In genomic region chrX:3613665-3614064, ce11 we compare ENCODE assay signal across 6 worm cellular contexts.
TF ChIP-seq lines count a peak whose summit lies in the region.

No protein-coding gene starts in this region.

TF ChIP-seq in whole organism, L1 larva, 84 proteins besides CTCF, POLR2A, EP300 and RAD21:
- TF ChIP-seq pqm-1 (tag; optimal IDR thresholded peaks at IDR 0.05; lab: Kevin White, UChicago) (peak; percentile 49), egl-13 (tag; optimal IDR thresholded peaks at IDR 0.05; lab: Kevin White, UChicago) (no peak), nhr-90 (tag; optimal IDR thresholded peaks at IDR 0.05; lab: Kevin White, UChicago; ENCODE audit: poor library complexity) (no peak), efl-1 (optimal IDR thresholded peaks at IDR 0.05; lab: Kevin White, UChicago) (no peak), efl-1 (GFP tag; optimal IDR thresholded peaks at IDR 0.05 in 1 of 2; lab: Kevin White, UChicago) (peak in 1 of 2 experiments; percentile 67), ceh-63 (GFP tag; optimal IDR thresholded peaks at IDR 0.05; lab: Kevin White, UChicago) (no peak), lin-35 (GFP tag; optimal IDR thresholded peaks at IDR 0.05; lab: Kevin White, UChicago) (peak in 1 of 2 experiments; percentile 29), elt-2 (tag; optimal IDR thresholded peaks at IDR 0.05; lab: Kevin White, UChicago) (peak; percentile 70)
TF ChIP-seq in whole organism, L1 larva: peak in this region for 4.

TF ChIP-seq in whole organism, L2 larva, 48 proteins besides CTCF, POLR2A, EP300 and RAD21:
- TF ChIP-seq crh-2 (tag; optimal IDR thresholded peaks at IDR 0.05; lab: Kevin White, UChicago) (peak; percentile 61), elt-3 (tag; optimal IDR thresholded peaks at IDR 0.05; lab: Kevin White, UChicago) (no peak), nhr-21 (tag; optimal IDR thresholded peaks at IDR 0.05; lab: Kevin White, UChicago) (no peak), fos-1 (tag; optimal IDR thresholded peaks at IDR 0.05; lab: Kevin White, UChicago) (peak; percentile 94), ama-1 (optimal IDR thresholded peaks at IDR 0.05; lab: Kevin White, UChicago) (no peak)

TF ChIP-seq in whole organism, L3 larva, 47 proteins besides CTCF, POLR2A, EP300 and RAD21:
- TF ChIP-seq skn-1 (tag; optimal IDR thresholded peaks at IDR 0.05; lab: Kevin White, UChicago), result peak; percentile 28
- no peak for TF ChIP-seq lin-39 (tag; optimal IDR thresholded peaks at IDR 0.05; lab: Kevin White, UChicago)
- TF ChIP-seq pqm-1 (tag; optimal IDR thresholded peaks at IDR 0.05; lab: Kevin White, UChicago), result peak; percentile 76
- no peak for TF ChIP-seq aly-2 (tag; optimal IDR thresholded peaks at IDR 0.05; lab: Kevin White, UChicago)
- TF ChIP-seq zag-1 (tag; optimal IDR thresholded peaks at IDR 0.05; lab: Kevin White, UChicago), result no peak
- no peak for TF ChIP-seq nhr-28 (tag; optimal IDR thresholded peaks at IDR 0.05; lab: Kevin White, UChicago)
- no peak for TF ChIP-seq ceh-16 (tag; optimal IDR thresholded peaks at IDR 0.05; lab: Kevin White, UChicago)
- TF ChIP-seq nhr-77 (tag; optimal IDR thresholded peaks at IDR 0.05; lab: Kevin White, UChicago), result no peak
- TF ChIP-seq nhr-67 (tag; optimal IDR thresholded peaks at IDR 0.05; lab: Kevin White, UChicago), result no peak
- no peak for TF ChIP-seq hmg-11 (tag; optimal IDR thresholded peaks at IDR 0.05; lab: Kevin White, UChicago)
- peak; percentile 91 for TF ChIP-seq elt-2 (tag; optimal IDR thresholded peaks at IDR 0.05; lab: Kevin White, UChicago)
- no peak for TF ChIP-seq elt-3 (tag; optimal IDR thresholded peaks at IDR 0.05; lab: Kevin White, UChicago)
- TF ChIP-seq ztf-4 (tag; optimal IDR thresholded peaks at IDR 0.05; lab: Kevin White, UChicago), result no peak
- TF ChIP-seq lsy-12 (tag; optimal IDR thresholded peaks at IDR 0.05; lab: Kevin White, UChicago), result no peak
- TF ChIP-seq jun-1 (tag; optimal IDR thresholded peaks at IDR 0.05; lab: Kevin White, UChicago), result no peak
- no peak for TF ChIP-seq egl-27 (tag; optimal IDR thresholded peaks at IDR 0.05; lab: Kevin White, UChicago)

TF ChIP-seq in whole organism, L4 larva, 104 proteins besides CTCF, POLR2A, EP300 and RAD21 (continues in another document):
- TF ChIP-seq cey-2 (tag; optimal IDR thresholded peaks at IDR 0.05; lab: Kevin White, UChicago; ENCODE audit: borderline replicate concordance, insufficient read depth), result no peak
- TF ChIP-seq rbr-2 (tag; optimal IDR thresholded peaks at IDR 0.05; lab: Kevin White, UChicago), result no peak
- no peak for TF ChIP-seq jun-1 (tag; optimal IDR thresholded peaks at IDR 0.05; lab: Kevin White, UChicago)
- TF ChIP-seq fos-1 (tag; optimal IDR thresholded peaks at IDR 0.05; lab: Kevin White, UChicago), result no peak
- TF ChIP-seq lsy-2 (tag; optimal IDR thresholded peaks at IDR 0.05; lab: Kevin White, UChicago), result no peak
- no peak for TF ChIP-seq dve-1 (tag; optimal IDR thresholded peaks at IDR 0.05; lab: Kevin White, UChicago; ENCODE audit: insufficient read depth)
- TF ChIP-seq nhr-77 (tag; optimal IDR thresholded peaks at IDR 0.05; lab: Kevin White, UChicago), result peak; percentile 24
- no peak for TF ChIP-seq lim-7 (GFP tag; IDR thresholded peaks at IDR 0.05; lab: Robert Waterston, UW)
- TF ChIP-seq hlh-11 (tag; optimal IDR thresholded peaks at IDR 0.05; lab: Kevin White, UChicago), result peak; percentile 56
- no peak for TF ChIP-seq F37D6.2 (tag; optimal IDR thresholded peaks at IDR 0.05; lab: Kevin White, UChicago)
- TF ChIP-seq dmd-6 (GFP tag; IDR thresholded peaks at IDR 0.05; lab: Robert Waterston, UW), result peak; percentile 83
- TF ChIP-seq nhr-28 (tag; optimal IDR thresholded peaks at IDR 0.05; lab: Kevin White, UChicago), result peak; percentile 89
- 0 out of 2 replicates have a peak, but pooled peaks have one; percentile 11 for TF ChIP-seq lin-1 (GFP tag; IDR thresholded peaks at IDR 0.05; lab: Robert Waterston, UW)
- TF ChIP-seq ztf-11 (tag; optimal IDR thresholded peaks at IDR 0.05; lab: Kevin White, UChicago), result no peak
- TF ChIP-seq hif-1 (tag; optimal IDR thresholded peaks at IDR 0.05; lab: Kevin White, UChicago), result no peak
- TF ChIP-seq skn-1 (tag; optimal IDR thresholded peaks at IDR 0.05; lab: Kevin White, UChicago), result no peak
- no peak for TF ChIP-seq lin-29 (GFP tag; IDR thresholded peaks at IDR 0.05; lab: Robert Waterston, UW)
- TF ChIP-seq Y48G9A.11 (GFP tag; IDR thresholded peaks at IDR 0.05; lab: Robert Waterston, UW), result no peak
- no peak for TF ChIP-seq unc-130 (GFP tag; optimal IDR thresholded peaks at IDR 0.05; lab: Kevin White, UChicago)
- no peak for TF ChIP-seq sdz-12 (GFP tag; optimal IDR thresholded peaks at IDR 0.05; lab: Kevin White, UChicago)
- TF ChIP-seq unc-62 (GFP tag; optimal IDR thresholded peaks at IDR 0.05 in 1 of 2; lab: Kevin White, UChicago), result no peak
- TF ChIP-seq unc-62 (tag; optimal IDR thresholded peaks at IDR 0.05; lab: Kevin White, UChicago), result no peak

TF ChIP-seq in whole organism, late embryonic, 69 proteins besides CTCF, POLR2A, EP300 and RAD21:
- TF ChIP-seq ceh-18 (tag; optimal IDR thresholded peaks at IDR 0.05; lab: Kevin White, UChicago) (no peak), ceh-34 (tag; optimal IDR thresholded peaks at IDR 0.05; lab: Kevin White, UChicago) (no peak), ceh-2 (tag; optimal IDR thresholded peaks at IDR 0.05; lab: Kevin White, UChicago) (no peak), elt-2 (tag; optimal IDR thresholded peaks at IDR 0.05; lab: Kevin White, UChicago) (peak; percentile 78)
TF ChIP-seq in whole organism, late embryonic: peak in this region for 1.

TF ChIP-seq in whole organism, young adult, 124 proteins besides CTCF, POLR2A, EP300 and RAD21:
- TF ChIP-seq nhr-80 (tag; optimal IDR thresholded peaks at IDR 0.05; lab: Kevin White, UChicago) (peak; percentile 83), gei-17 (GFP tag; optimal IDR thresholded peaks at IDR 0.05; lab: Kevin White, UChicago) (no peak), let-607 (tag; optimal IDR thresholded peaks at IDR 0.05; lab: Kevin White, UChicago) (peak; percentile 13 to 21)
TF ChIP-seq in whole organism, young adult: peak in this region for 2.
